Worm (Caenorhabditis elegans) whole organism, young adult: ENCODE data around the gene srz-32.

Source experiments
- Y53G8AR.9 ChIP-seq: fragments of 200-800 bp; sonication (Bioruptor generic); conservative IDR thresholded peaks from 2 replicates; pipeline ENCODE4 v1.3.6; 2022; ENCODE audit warnings: missing genetic modification reagents, missing genetic modification characterization, missing compliant biosample characterization
- ets-4 ChIP-seq: fragments of 200-800 bp; sonication (Bioruptor generic); optimal IDR thresholded peaks from 2 replicates; lab custom pipeline; 2018; ENCODE audit warnings: mild to moderate bottlenecking, missing genetic modification characterization, missing compliant biosample characterization
- lin-54 ChIP-seq: fragments of 200-800 bp; sonication (Bioruptor generic); optimal IDR thresholded peaks from 2 replicates; lab custom pipeline; 2018; ENCODE audit warnings: mild to moderate bottlenecking, missing genetic modification characterization, missing compliant biosample characterization

DNA sequence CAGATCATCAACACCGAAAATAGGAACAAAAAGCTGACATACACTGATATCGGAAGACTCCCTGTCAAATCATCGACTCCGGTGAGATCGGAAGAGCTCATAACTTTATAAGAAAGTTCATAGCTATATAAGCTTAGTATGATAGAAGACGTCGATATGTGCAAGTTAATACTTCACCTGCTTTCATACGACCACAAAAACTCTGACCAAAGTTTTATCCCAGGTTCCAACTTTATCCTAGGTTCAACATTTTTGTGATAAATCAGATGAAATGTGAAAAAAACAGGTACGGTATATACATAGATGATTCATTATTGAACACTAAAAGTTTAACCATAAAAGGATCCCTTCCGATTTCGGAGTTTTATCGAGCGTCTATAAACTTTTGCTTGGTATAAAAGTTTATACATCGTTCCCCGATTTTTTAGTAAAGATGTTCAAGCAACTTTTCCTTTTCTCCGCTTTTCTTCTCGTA is 42.8 kb downstream of the srz-32 start, which contains the start of the genes srz-70 and C09G12.5:
- TF ChIP-seq ets-4 (no peak), lin-54 (no peak), Y53G8AR.9 (GFP tag; lab: Robert Waterston, UW) (no peak)
